Worm (Caenorhabditis elegans): ENCODE measurements around the gene sre-4.

sre-4 gene

DNA sequence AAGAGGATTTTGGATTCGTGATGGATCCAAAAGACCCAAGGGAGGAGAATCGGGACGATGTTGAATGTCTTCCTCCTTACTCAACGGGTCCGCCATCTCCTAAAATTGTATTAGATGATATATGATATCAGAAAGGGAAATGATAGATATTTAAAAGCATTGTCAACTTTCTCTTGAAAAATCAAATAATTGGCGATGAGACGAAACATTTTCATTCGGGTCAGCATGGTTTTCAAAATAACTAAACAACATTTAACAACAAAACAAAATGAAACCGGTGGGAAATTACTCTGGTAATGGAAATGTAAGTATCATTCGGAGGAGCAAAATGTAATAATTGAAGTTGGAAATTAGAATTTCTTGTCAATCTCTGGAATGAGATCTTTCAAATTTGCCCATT lies 11.9 kb upstream of the sre-4 start, which contains the start of gene pis-1:
pis-1 (minus strand) TSS at position 101 of the 400 bp plus-strand sequence.
- TF ChIP-seq ceh-48 (tag; optimal IDR thresholded peaks at IDR 0.05) (no peak), sox-2 (GFP tag; IDR thresholded peaks at IDR 0.05) (no peak), ahr-1 (tag; optimal IDR thresholded peaks at IDR 0.05) (no peak)

DNA sequence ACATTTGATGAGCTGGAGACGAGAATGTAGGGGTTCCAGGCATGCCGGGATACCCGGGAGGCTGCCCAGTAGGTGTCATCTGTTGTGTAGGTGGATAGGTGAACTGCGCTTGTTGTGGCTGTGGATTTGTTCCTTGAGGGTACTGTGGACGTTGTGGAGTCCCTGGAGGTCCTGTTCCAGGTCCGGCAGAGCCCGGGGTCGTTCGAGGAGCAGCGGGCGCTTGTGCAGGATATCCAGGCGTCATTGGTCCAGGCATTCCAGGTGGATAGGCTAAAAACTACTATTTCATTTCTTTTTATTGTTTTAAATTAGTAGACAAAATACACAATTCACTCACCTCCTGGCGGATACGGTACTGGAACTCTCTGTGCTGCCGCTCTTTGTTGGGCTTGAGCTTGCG lies 10.7 kb upstream of the sre-4 start:
- TF ChIP-seq ceh-45 (GFP tag; IDR thresholded peaks at IDR 0.05) (no peak), pax-1 (tag; optimal IDR thresholded peaks at IDR 0.05) (no peak)

DNA sequence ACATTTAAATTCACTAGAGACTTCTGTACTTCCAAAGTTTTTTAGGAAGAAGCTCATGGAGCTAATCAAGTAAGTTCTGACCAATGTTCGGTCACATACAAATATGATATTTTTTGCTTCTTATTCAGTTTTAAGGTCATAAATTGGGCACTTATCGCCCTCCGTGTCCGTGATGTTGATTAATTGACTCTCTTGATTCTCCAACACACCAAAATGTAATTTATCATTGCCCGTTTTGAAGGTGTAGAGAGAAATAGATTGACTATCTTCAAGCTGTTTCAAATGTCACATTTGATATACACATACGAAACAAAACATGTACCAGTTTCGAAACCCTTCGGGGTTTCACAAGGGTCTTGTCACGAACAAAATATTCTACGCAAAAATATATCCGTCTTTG lies 6.1 kb upstream of the sre-4 start:
- TF ChIP-seq sox-4 (tag; optimal IDR thresholded peaks at IDR 0.05) (no peak), che-1 (tag; optimal IDR thresholded peaks at IDR 0.05) (no peak), ahr-1 (tag; optimal IDR thresholded peaks at IDR 0.05) (no peak), fkh-10 (GFP tag; optimal IDR thresholded peaks at IDR 0.05) (no peak), lin-11 (tag; optimal IDR thresholded peaks at IDR 0.05) (no peak), ttx-3 (tag; optimal IDR thresholded peaks at IDR 0.05) (no peak), mec-3 (tag; optimal IDR thresholded peaks at IDR 0.05; ENCODE audit: borderline replicate concordance) (no peak), dmd-4 (tag; optimal IDR thresholded peaks at IDR 0.05; ENCODE audit: borderline replicate concordance) (no peak), unc-86 (tag; optimal IDR thresholded peaks at IDR 0.05) (no peak), ceh-2 (tag; optimal IDR thresholded peaks at IDR 0.05) (no peak), gmeb-2 (tag; optimal IDR thresholded peaks at IDR 0.05) (no peak), nhr-232 (tag; optimal IDR thresholded peaks at IDR 0.05) (no peak), fkh-6 (tag; optimal IDR thresholded peaks at IDR 0.05) (no peak), elt-2 (tag; optimal IDR thresholded peaks at IDR 0.05) (no peak)

DNA sequence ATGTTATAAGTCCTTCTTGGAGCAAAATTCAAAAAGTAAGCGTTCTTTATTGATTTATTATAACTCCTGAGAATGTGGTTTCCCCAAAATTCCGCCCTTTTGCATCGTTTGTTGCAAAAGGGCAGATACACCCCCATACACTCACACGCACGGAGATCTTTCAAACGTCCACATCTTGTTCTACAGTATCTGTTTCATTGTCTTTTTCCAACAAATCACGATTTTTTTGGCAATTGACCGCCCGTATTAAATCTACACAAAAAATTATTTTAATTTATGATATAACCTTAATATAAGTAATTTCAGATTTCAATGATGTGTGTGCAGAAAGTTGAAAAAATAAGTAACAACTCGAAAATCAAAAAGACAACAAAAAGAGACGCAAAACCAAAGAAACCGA lies 4.9 kb upstream of the sre-4 start, which contains the start of gene T13F2.4:
T13F2.4 (plus strand) TSS at position 301 of the 400 bp plus-strand sequence.
- TF ChIP-seq madf-2 (tag; optimal IDR thresholded peaks at IDR 0.05) (no peak), sox-2 (GFP tag; IDR thresholded peaks at IDR 0.05) (no peak), nhr-232 (tag; optimal IDR thresholded peaks at IDR 0.05) (no peak), mec-3 (tag; optimal IDR thresholded peaks at IDR 0.05; ENCODE audit: borderline replicate concordance) (no peak), C38D4.7 (GFP tag; optimal IDR thresholded peaks at IDR 0.05) (no peak), Y22D7AL.16 (tag; optimal IDR thresholded peaks at IDR 0.05) (no peak), eyg-1 (tag; optimal IDR thresholded peaks at IDR 0.05) (no peak), odd-2 (tag; optimal IDR thresholded peaks at IDR 0.05) (no peak), pax-1 (tag; optimal IDR thresholded peaks at IDR 0.05) (no peak), rnt-1 (tag; optimal IDR thresholded peaks at IDR 0.05) (no peak), fkh-10 (GFP tag; optimal IDR thresholded peaks at IDR 0.05) (no peak), fkh-6 (tag; optimal IDR thresholded peaks at IDR 0.05) (no peak), ceh-14 (tag; optimal IDR thresholded peaks at IDR 0.05) (no peak), pat-9 (tag; optimal IDR thresholded peaks at IDR 0.05) (no peak), ceh-30 (tag; optimal IDR thresholded peaks at IDR 0.05) (no peak), unc-3 (GFP tag; conservative IDR thresholded peaks at IDR 0.05) (no peak), unc-3 (tag; optimal IDR thresholded peaks at IDR 0.05) (no peak), ceh-22 (tag; optimal IDR thresholded peaks at IDR 0.05) (no peak), unc-55 (GFP tag; optimal IDR thresholded peaks at IDR 0.05) (no peak)

DNA sequence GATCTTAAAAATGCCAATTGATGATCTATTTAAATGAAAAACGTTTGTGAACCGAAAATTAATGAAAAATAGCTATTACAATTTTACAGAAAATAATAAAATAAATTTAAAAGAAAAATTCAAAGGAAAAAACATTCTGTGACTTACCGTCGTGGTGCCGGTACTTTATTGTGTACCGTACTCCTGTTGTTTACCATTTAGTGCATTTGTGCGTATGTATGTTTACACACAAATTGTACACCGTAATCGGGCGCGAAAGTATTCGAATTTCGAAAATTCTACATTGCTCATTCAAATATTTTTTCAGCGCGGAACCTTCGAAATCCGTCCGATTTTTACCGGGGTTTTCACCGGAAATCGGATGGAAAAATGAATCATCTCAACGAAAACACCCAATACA lies 6.6 kb downstream of the sre-4 start, which contains the start of gene T13F2.6:
T13F2.6 (plus strand) TSS at position 306 of the 400 bp plus-strand sequence.
- TF ChIP-seq gmeb-2 (tag; optimal IDR thresholded peaks at IDR 0.05) (no peak), T23F11.4 (GFP tag; optimal IDR thresholded peaks at IDR 0.05) (no peak), lim-6 (tag; optimal IDR thresholded peaks at IDR 0.05) (no peak), ahr-1 (tag; optimal IDR thresholded peaks at IDR 0.05) (no peak), odd-2 (tag; optimal IDR thresholded peaks at IDR 0.05) (no peak), ztf-16 (tag; optimal IDR thresholded peaks at IDR 0.05) (no peak), sdc-2 (tag; optimal IDR thresholded peaks at IDR 0.05) (no peak), ceh-34 (tag; optimal IDR thresholded peaks at IDR 0.05) (no peak), C08G9.2 (tag; optimal IDR thresholded peaks at IDR 0.05) (no peak), ceh-48 (tag; optimal IDR thresholded peaks at IDR 0.05) (no peak)

Measured in whole organism, late embryonic.